Fruit fly (Drosophila melanogaster) whole organism, pupa: ENCODE measurements around the gene cd.

Experiments used
- CG14655 ChIP-seq: fragments of 200-800 bp; sonication (Bioruptor generic); optimal IDR thresholded peaks from 3 replicates; lab custom pipeline; 2017; ENCODE audit warnings: mild to moderate bottlenecking, missing biosample characterization, missing genetic modification reagents, missing genetic modification characterization
- CG4496 ChIP-seq: fragments of 200-800 bp; sonication (Bioruptor generic); IDR thresholded peaks from 3 replicates; pipeline ENCODE4 v1.3.6; 2022; ENCODE audit warnings: missing biosample characterization, missing genetic modification characterization

DNA sequence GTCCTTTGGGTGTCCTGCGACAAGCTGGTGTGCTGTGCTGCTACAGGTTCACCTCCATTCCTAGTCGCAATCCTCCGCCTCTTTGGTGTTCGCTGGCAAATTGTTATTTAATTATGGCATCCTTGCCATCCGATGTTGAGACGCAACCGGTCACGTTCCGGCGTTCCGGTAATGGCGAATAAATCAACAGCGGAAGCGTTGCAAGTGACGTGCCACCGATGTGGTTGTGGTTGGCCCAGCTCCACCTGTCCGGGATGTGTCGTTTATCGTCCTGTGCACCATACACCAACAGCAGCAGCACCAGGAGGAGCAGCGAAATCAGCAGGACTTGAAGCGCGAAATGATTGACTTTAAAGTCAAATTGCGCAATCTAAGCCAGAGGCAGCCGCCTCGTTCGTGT lies 44.9 kb upstream of the cd start:
- TF ChIP-seq CG14655 (GFP tag; lab: Kevin White, UChicago), result no peak
- no peak for TF ChIP-seq CG4496 (GFP tag; lab: Robert Waterston, UW)
